Worm (Caenorhabditis elegans): ENCODE results near the gene isy-1.
A peak's percentile ranks its signal among the peaks of the same experiment; 100 is the strongest.

Gene isy-1

DNA sequence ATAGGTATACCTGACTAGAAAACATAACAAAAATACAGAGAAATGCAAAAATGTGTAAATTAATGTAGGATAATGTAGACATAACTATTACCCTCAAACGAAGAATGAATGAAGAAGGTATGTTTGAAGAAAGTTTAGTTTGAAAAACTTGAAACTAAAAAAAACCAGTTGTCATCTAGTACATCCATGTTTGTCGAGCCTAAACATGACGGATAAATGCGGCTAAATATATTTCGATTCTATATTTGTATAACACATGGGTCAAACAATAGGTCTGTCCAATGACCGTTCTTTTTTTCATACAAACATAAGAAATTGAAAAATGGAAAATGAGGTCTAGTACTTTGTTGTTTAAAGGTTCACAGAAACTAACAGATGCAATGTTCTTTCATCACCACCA, 30.4 kb downstream of the isy-1 start, which contains the start of gene F17C11.22:
F17C11.22 (minus strand) TSS at position 101 of the 400 bp plus-strand sequence.
- TF ChIP-seq ztf-29 (GFP tag; IDR thresholded peaks at IDR 0.05) (no peak), cog-1 (tag; optimal IDR thresholded peaks at IDR 0.05) (no peak), klf-2 (GFP tag; conservative IDR thresholded peaks at IDR 0.05) (no peak), med-1 (GFP tag; optimal IDR thresholded peaks at IDR 0.05; ENCODE audit: insufficient read depth) (no peak), T22C8.4 (GFP tag; IDR thresholded peaks at IDR 0.05) (no peak)

DNA sequence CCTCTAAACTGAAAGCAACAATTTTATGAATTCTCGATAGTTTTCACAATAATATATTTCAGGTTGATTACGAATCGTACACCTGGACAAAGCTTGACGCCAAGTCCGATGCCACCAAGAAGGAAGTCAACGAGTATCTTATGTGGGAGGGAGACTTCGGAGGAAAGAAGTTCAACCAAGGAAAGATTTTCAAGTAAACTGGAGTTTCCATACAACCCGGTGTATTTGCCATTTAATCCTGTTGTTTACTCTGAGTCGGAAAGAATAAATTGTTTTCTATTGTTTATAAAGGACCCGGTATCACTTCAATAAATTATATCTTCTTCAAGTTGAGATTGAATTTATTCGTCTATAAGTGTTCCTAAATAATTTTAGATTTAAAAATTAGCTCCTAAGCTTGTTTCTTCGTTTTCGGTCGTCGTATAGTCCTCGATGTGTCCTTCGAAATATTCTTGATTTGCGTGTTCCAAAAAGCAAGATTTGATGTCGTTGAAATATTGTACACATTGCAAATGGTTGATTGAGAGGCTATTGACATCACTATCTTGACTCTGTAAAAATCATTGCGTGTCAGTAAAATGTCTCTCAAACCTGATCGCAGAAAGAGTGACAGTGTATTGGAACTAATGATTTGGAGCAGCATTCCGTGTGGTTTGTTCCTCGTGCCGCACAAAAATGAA, 32.8 kb downstream of the isy-1 start:
- TF ChIP-seq med-1 (GFP tag; optimal IDR thresholded peaks at IDR 0.05; ENCODE audit: insufficient read depth) (no peak), ztf-23 (GFP tag; IDR thresholded peaks at IDR 0.05) (no peak), flt-1 (GFP tag; IDR thresholded peaks at IDR 0.05) (no peak)

DNA sequence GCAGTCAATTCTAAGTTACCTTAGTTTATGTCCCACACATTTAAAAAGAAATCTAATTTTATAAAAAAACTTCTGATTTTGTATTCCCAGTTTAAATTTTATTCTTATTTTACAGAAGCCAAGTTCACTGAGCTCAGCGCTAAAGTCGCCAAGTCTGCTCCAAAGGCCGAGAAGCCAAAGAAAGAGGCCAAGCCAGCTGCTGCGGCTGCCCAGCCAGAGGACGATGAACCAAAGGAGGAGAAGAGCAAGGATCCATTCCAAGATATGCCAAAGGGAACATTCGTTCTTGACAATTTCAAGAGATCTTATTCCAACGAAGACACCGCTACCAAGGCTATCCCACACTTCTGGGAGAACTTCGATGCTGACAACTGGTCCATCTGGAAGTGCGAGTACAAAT, 33.6 kb downstream of the isy-1 start:
- no peak for TF ChIP-seq flt-1 (GFP tag; IDR thresholded peaks at IDR 0.05)
- no peak for TF ChIP-seq tab-1 (GFP tag; IDR thresholded peaks at IDR 0.05)
- no peak for TF ChIP-seq ztf-23 (GFP tag; IDR thresholded peaks at IDR 0.05)
- TF ChIP-seq ztf-29 (GFP tag; IDR thresholded peaks at IDR 0.05) = no peak
- no peak for TF ChIP-seq cog-1 (tag; optimal IDR thresholded peaks at IDR 0.05)
- TF ChIP-seq ref-1 (GFP tag; conservative IDR thresholded peaks at IDR 0.05) = no peak
- TF ChIP-seq med-1 (GFP tag; optimal IDR thresholded peaks at IDR 0.05; ENCODE audit: insufficient read depth) = no peak
- TF ChIP-seq T22C8.4 (GFP tag; IDR thresholded peaks at IDR 0.05) = no peak
- no peak for TF ChIP-seq klf-2 (GFP tag; conservative IDR thresholded peaks at IDR 0.05)

DNA sequence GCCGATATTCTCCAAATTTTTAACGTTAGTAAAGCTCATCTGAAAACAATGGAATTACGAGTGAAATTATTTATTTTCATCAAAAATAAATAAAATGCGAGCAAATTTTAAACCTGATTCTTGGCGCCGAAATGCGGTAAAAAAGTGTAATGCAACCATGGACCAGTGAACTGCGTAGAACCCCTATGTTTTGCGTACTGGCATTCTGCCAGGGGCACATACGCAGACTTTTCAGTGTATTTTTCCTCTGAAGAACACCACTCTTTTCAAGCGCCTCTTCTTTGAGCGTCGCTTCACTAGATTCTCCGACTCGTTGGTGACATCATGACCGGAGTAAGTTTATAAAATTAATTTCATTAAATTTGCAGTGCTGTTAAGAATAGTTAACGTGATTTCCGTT, 35.0 kb downstream of the isy-1 start, which contains the start of the genes ctf-4 and eef-1G:
ctf-4 (minus strand) TSS at position 39 of the 400 bp plus-strand sequence.
eef-1G (plus strand) TSS at position 219 of the 400 bp plus-strand sequence.
- TF ChIP-seq T22C8.4 (GFP tag; IDR thresholded peaks at IDR 0.05) = 0 out of 2 replicates have a peak, but pooled peaks have one; percentile 25
- peak; percentile 100 for TF ChIP-seq ztf-23 (GFP tag; IDR thresholded peaks at IDR 0.05)
- peak; percentile 86 for TF ChIP-seq cog-1 (tag; optimal IDR thresholded peaks at IDR 0.05)
- peak; percentile 69 for TF ChIP-seq flt-1 (GFP tag; IDR thresholded peaks at IDR 0.05)
- TF ChIP-seq ref-1 (GFP tag; conservative IDR thresholded peaks at IDR 0.05) = no peak

DNA sequence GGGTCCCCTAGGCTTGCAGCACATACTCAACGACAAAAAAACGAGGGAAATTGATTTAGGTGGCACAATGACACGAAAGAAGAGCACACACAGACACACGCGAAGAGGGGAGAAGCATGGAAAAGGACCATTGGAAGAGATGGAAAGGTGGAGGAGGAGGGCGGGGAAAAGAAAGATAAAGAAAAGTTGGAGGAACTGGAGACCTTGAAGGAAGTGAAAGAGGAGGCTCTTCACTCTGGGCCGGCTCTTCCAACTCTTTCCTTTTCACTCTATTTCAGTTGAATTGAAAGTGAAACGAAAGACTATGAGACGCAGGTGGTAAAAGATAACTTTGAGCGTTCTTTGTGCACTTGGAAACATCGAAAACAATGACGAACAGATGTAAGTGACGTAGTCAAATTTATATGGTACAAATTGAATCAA, 39.0 kb downstream of the isy-1 start:
- TF ChIP-seq ref-1 (GFP tag; conservative IDR thresholded peaks at IDR 0.05) = no peak
- TF ChIP-seq klf-2 (GFP tag; conservative IDR thresholded peaks at IDR 0.05) = no peak
- TF ChIP-seq ztf-23 (GFP tag; IDR thresholded peaks at IDR 0.05) = peak; percentile 65
- TF ChIP-seq tab-1 (GFP tag; IDR thresholded peaks at IDR 0.05) = no peak
- no peak for TF ChIP-seq T22C8.4 (GFP tag; IDR thresholded peaks at IDR 0.05)

DNA sequence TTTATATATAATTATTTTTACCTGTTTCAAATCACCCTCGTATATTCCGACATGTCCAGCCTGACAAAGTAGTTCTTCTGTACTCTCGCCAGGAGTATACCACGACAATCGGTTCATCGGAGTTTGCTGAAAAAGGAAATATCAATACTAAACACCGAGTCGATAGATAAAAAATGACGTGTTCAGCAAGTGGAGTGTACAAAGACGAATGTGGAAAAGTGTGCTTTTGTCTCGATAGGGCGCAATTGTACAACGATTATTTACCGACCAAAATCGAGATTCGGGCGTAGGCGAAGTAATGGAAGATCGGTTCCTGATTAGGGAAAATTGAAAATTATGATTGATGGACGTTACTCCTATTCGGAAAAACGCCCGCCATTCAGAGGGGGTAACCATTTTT, 40.0 kb downstream of the isy-1 start, which contains the start of gene vps-36:
vps-36 (minus strand) TSS at position 126 of the 400 bp plus-strand sequence.
- TF ChIP-seq cog-1 (tag; optimal IDR thresholded peaks at IDR 0.05) = no peak
- no peak for TF ChIP-seq ztf-29 (GFP tag; IDR thresholded peaks at IDR 0.05)
- no peak for TF ChIP-seq klf-2 (GFP tag; conservative IDR thresholded peaks at IDR 0.05)
- TF ChIP-seq ref-1 (GFP tag; conservative IDR thresholded peaks at IDR 0.05) = no peak
- TF ChIP-seq med-1 (GFP tag; optimal IDR thresholded peaks at IDR 0.05; ENCODE audit: insufficient read depth) = no peak
- no peak for TF ChIP-seq T22C8.4 (GFP tag; IDR thresholded peaks at IDR 0.05)
- TF ChIP-seq tab-1 (GFP tag; IDR thresholded peaks at IDR 0.05) = no peak
- no peak for TF ChIP-seq ztf-23 (GFP tag; IDR thresholded peaks at IDR 0.05)
- no peak for TF ChIP-seq flt-1 (GFP tag; IDR thresholded peaks at IDR 0.05)

DNA sequence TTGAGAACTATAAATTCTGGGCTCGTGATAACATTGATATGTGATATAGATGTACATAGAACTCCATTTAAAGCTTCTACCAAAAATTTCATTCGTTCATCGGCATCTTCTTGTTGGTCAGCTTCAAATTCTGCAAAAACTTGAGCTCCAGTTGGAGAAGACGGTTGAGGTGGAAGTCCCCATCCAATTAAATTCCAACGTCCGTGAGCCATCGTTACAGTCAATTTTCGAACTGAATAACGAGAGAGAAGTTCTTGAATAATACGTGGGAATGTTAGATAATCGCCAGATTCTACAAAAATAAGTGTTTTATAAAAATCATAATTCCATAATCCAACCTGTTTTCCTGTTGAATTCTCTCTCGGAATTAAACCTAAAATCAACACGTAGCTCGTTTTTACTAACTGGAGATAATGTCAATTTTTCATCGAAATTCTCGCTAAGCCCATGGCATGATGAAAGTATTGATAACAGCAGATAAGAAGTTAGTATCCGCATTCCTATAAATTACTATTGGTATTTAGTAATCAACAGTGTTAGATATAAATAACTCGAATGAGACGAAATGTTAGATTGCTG, 42.1 kb downstream of the isy-1 start, which contains the start of gene pigt-1:
pigt-1 (minus strand) TSS at position 500 of the 579 bp plus-strand sequence.
- TF ChIP-seq med-1 (GFP tag; optimal IDR thresholded peaks at IDR 0.05; ENCODE audit: insufficient read depth) (no peak), klf-2 (GFP tag; conservative IDR thresholded peaks at IDR 0.05) (no peak), ref-1 (GFP tag; conservative IDR thresholded peaks at IDR 0.05) (no peak), ztf-29 (GFP tag; IDR thresholded peaks at IDR 0.05) (no peak), ztf-23 (GFP tag; IDR thresholded peaks at IDR 0.05) (no peak), tab-1 (GFP tag; IDR thresholded peaks at IDR 0.05) (no peak), flt-1 (GFP tag; IDR thresholded peaks at IDR 0.05) (no peak), T22C8.4 (GFP tag; IDR thresholded peaks at IDR 0.05) (no peak), cog-1 (tag; optimal IDR thresholded peaks at IDR 0.05) (no peak)

DNA sequence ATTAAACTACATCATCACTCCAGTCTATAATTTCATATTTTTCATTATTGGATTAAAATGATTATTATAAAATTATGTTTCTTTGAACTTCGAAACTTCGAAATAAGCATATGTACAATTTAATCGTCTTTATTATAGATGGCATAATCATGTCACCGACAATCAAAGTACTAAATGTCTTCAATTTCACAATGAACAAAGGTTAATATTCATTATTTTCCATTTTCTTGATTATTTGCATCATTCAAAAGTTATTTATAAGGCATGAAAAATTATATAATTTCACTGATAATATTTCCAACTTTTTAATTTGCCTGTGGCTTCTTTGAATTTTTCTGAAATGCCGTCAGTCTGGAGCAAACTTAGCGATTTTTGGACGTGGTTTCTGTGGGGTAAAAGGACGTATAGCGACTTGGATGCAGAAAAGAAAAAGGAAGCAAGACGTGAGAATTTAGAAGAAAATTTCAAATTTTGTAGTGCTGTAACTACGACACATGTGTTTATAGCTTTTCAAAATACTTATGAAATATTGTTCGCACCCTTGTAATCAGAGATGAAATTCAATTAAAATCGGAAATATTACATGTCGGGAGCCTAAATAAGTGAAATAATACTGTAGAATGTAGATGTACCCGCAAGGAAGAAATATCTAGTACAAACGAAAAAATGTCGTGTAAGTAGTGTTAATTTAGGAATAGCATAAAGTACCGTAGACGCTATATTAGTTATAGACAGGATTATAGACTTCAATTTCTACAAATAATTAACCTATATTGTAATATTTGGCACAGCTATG, 44.6 kb downstream of the isy-1 start, which contains the start of gene F17C11.13:
F17C11.13 (plus strand) TSS at position 243 of the 796 bp plus-strand sequence.
- TF ChIP-seq tab-1 (GFP tag; IDR thresholded peaks at IDR 0.05) = no peak
- TF ChIP-seq cog-1 (tag; optimal IDR thresholded peaks at IDR 0.05) = no peak
- TF ChIP-seq ref-1 (GFP tag; conservative IDR thresholded peaks at IDR 0.05) = no peak
- no peak for TF ChIP-seq med-1 (GFP tag; optimal IDR thresholded peaks at IDR 0.05; ENCODE audit: insufficient read depth)
- TF ChIP-seq ztf-23 (GFP tag; IDR thresholded peaks at IDR 0.05) = no peak
- no peak for TF ChIP-seq flt-1 (GFP tag; IDR thresholded peaks at IDR 0.05)
- no peak for TF ChIP-seq ztf-29 (GFP tag; IDR thresholded peaks at IDR 0.05)
- TF ChIP-seq klf-2 (GFP tag; conservative IDR thresholded peaks at IDR 0.05) = no peak
- TF ChIP-seq T22C8.4 (GFP tag; IDR thresholded peaks at IDR 0.05) = no peak

DNA sequence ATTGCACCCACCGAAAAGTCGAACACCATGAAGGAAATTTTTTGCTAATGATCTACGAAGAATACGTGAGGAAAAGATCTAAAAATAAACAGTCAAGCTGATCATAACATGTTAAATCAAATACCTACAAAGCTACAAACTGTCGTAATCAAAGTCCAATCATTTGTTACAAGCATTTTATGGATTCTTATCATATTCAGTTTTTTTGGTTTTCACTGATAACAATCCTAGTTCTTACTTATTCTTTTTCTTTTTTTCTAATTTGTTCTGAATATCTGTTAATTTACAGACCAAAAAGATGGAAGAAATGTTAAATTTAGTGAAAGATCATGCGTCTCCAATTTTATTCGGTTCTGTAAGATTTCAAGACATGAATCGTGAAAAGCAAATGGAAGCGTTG, 45.7 kb downstream of the isy-1 start, which contains the start of gene F17C11.6:
F17C11.6 (plus strand) TSS at position 290 of the 400 bp plus-strand sequence.
- no peak for TF ChIP-seq med-1 (GFP tag; optimal IDR thresholded peaks at IDR 0.05; ENCODE audit: insufficient read depth)
- TF ChIP-seq ref-1 (GFP tag; conservative IDR thresholded peaks at IDR 0.05) = no peak
- no peak for TF ChIP-seq tab-1 (GFP tag; IDR thresholded peaks at IDR 0.05)
- no peak for TF ChIP-seq T22C8.4 (GFP tag; IDR thresholded peaks at IDR 0.05)
- no peak for TF ChIP-seq ztf-29 (GFP tag; IDR thresholded peaks at IDR 0.05)
- TF ChIP-seq flt-1 (GFP tag; IDR thresholded peaks at IDR 0.05) = no peak
- no peak for TF ChIP-seq ztf-23 (GFP tag; IDR thresholded peaks at IDR 0.05)
- TF ChIP-seq klf-2 (GFP tag; conservative IDR thresholded peaks at IDR 0.05) = no peak
- no peak for TF ChIP-seq cog-1 (tag; optimal IDR thresholded peaks at IDR 0.05)
